Fruit fly (Drosophila melanogaster): ENCODE results near the gene Ucp4C.

DNA sequence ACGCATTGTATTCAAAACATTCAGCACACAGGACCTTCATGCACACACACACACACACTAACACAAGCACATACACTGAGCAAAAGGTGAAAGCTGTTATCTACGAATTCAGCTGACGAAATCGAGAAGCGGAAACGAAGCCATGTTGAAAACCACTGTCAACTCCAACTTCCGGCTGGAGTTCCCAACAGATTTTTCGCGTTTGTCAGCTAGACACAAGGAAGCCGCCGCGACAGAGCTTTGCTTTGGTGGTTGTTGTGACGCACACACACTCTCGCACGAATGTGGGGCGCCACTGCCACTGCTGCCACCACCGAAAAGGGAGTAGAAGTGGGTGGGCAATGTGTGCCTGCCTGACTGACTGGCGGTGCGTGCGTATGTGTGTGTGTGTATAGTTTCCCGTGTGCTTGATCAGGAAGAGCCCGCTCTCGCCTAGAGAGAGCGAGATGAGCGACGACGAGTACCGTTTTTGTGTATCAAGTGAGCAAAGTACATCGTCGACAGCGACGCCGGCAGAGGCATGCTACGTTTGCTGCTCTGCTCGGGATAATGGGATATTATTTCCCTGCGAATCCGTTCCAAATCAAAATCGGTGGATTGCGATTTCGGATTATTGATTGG is 29.4 kb downstream of the Ucp4C start:
- TF ChIP-seq pad (GFP tag; optimal IDR thresholded peaks at IDR 0.05) (no peak), tj (GFP tag; optimal IDR thresholded peaks at IDR 0.05) (no peak), bab1 (GFP tag; optimal IDR thresholded peaks at IDR 0.05) (no peak), cnc (optimal IDR thresholded peaks at IDR 0.05) (no peak), Mnt (GFP tag; optimal IDR thresholded peaks at IDR 0.05) (no peak)
